Fruit fly (Drosophila melanogaster): ENCODE measurements around the gene CG5644.

dm6 chr3L:8953199-8953956 is 26.3 kb downstream of the CG5644 start:
- TF ChIP-seq psq (optimal IDR thresholded peaks at IDR 0.05), result no peak
- TF ChIP-seq Dll (optimal IDR thresholded peaks at IDR 0.05), result no peak
- TF ChIP-seq usp (GFP tag; optimal IDR thresholded peaks at IDR 0.05), result no peak
- TF ChIP-seq pan (optimal IDR thresholded peaks at IDR 0.05), result peak; percentile 15
- TF ChIP-seq CG8478 (optimal IDR thresholded peaks at IDR 0.05), result no peak

All from whole organism.